Fruit fly (Drosophila melanogaster) whole organism, prepupa: Measurements from ENCODE around the gene CG17600.

ENCODE experiments used
- Ets96B ChIP-seq: fragments of 200-800 bp; optimal IDR thresholded peaks from 2 replicates; lab custom pipeline; 2019; ENCODE audit warnings: missing biosample characterization, mild to moderate bottlenecking, missing genetic modification characterization, moderate library complexity
- Lpt ChIP-seq: fragments of 200-800 bp; sonication (Bioruptor generic); optimal IDR thresholded peaks from 3 replicates; lab custom pipeline; 2016; ENCODE audit warnings: missing biosample characterization, missing genetic modification characterization

- TF ChIP-seq Ets96B (tag; lab: Kevin White, UChicago) (no peak), Lpt (GFP tag; lab: Kevin White, UChicago) (no peak)
Measured at dm6 chrX:22546797-22547196, 31.8 kb downstream of the CG17600 start, which contains the start of gene CG17601.
